Fruit fly (Drosophila melanogaster) whole organism, embryonic: Measurements from ENCODE around the gene CG11668.

Experiments
- Adf1 ChIP-seq: fragments of 200-800 bp; sonication (Bioruptor generic); IDR thresholded peaks from 2 replicates; pipeline ENCODE4 v1.3.6; 2022; ENCODE audit warnings: missing biosample characterization, missing genetic modification characterization
- Asciz ChIP-seq: fragments of 200-800 bp; sonication (Bioruptor generic); optimal IDR thresholded peaks from 2 replicates; lab custom pipeline; 2017; ENCODE audit warnings: missing biosample characterization, mild to moderate bottlenecking, missing genetic modification characterization, missing genetic modification reagents
- Atf6 ChIP-seq: fragments of 200-800 bp; sonication (Bioruptor generic); IDR thresholded peaks from 2 replicates; pipeline ENCODE4 v1.3.6; 2022; ENCODE audit warnings: missing biosample characterization, missing genetic modification characterization
- Bgb ChIP-seq: fragments of 200-800 bp; sonication (Bioruptor generic); IDR thresholded peaks from 2 replicates; pipeline ENCODE4 v1.3.6; 2022; ENCODE audit warnings: missing biosample characterization, missing genetic modification characterization; ENCODE audit not compliant: partially characterized antibody
- CG10321 ChIP-seq: fragments of 200-800 bp; sonication (Bioruptor generic); IDR thresholded peaks from 2 replicates; pipeline ENCODE4 v1.3.6; 2022; ENCODE audit warnings: missing biosample characterization, missing genetic modification characterization
- CG10959 ChIP-seq: fragments of 200-800 bp; sonication (Bioruptor generic); IDR thresholded peaks from 2 replicates; pipeline ENCODE4 v1.3.6; 2022; ENCODE audit warnings: missing biosample characterization, missing genetic modification characterization
- CG11247 ChIP-seq: fragments of 200-800 bp; sonication (Bioruptor generic); IDR thresholded peaks from 2 replicates; pipeline ENCODE4 v1.3.6; 2022; ENCODE audit warnings: missing biosample characterization, missing genetic modification characterization
- CG12155 ChIP-seq: fragments of 200-800 bp; sonication (Bioruptor generic); optimal IDR thresholded peaks from 3 replicates; lab custom pipeline; 2016; ENCODE audit warnings: missing biosample characterization, missing genetic modification characterization
- CG12659 ChIP-seq: fragments of 200-800 bp; sonication (Bioruptor generic); optimal IDR thresholded peaks from 3 replicates; lab custom pipeline; 2017; ENCODE audit warnings: mild to moderate bottlenecking, missing biosample characterization, missing genetic modification reagents, missing genetic modification characterization
- CG12769 ChIP-seq: fragments of 200-800 bp; sonication (Bioruptor generic); optimal IDR thresholded peaks from 2 replicates; lab custom pipeline; 2019; ENCODE audit warnings: missing biosample characterization, mild to moderate bottlenecking, missing genetic modification characterization, moderate library complexity
- CG14710 ChIP-seq: fragments of 200-800 bp; sonication (Bioruptor generic); optimal IDR thresholded peaks from 3 replicates; lab custom pipeline; 2019; ENCODE audit warnings: missing biosample characterization, mild to moderate bottlenecking, missing genetic modification characterization, moderate library complexity
- CG15479 ChIP-seq: fragments of 200-800 bp; sonication (Bioruptor generic); optimal IDR thresholded peaks from 3 replicates; lab custom pipeline; 2019; ENCODE audit warnings: missing biosample characterization, mild to moderate bottlenecking, missing genetic modification characterization, moderate library complexity
- CG16779 ChIP-seq: fragments of 200-800 bp; sonication (Bioruptor generic); IDR thresholded peaks from 2 replicates; pipeline ENCODE4 v1.3.6; 2022; ENCODE audit warnings: missing biosample characterization, missing genetic modification characterization
- CG16863 ChIP-seq: fragments of 200-800 bp; sonication (Bioruptor generic); optimal IDR thresholded peaks from 3 replicates; lab custom pipeline; 2016; ENCODE audit warnings: missing biosample characterization, missing genetic modification characterization
- CG17186 ChIP-seq: fragments of 200-800 bp; sonication (Bioruptor generic); optimal IDR thresholded peaks from 3 replicates; lab custom pipeline; 2017; ENCODE audit warnings: missing biosample characterization, missing genetic modification reagents, missing genetic modification characterization
- CG2199 ChIP-seq: fragments of 200-800 bp; sonication (Bioruptor generic); IDR thresholded peaks from 3 replicates; pipeline ENCODE4 v1.3.6; 2022; ENCODE audit warnings: missing biosample characterization, missing genetic modification characterization
- CG33557 ChIP-seq: fragments of 200-800 bp; sonication (Bioruptor generic); optimal IDR thresholded peaks from 2 replicates; lab custom pipeline; 2019; ENCODE audit warnings: missing biosample characterization, mild to moderate bottlenecking, missing genetic modification characterization, moderate library complexity
- CG3407 ChIP-seq: fragments of 200-800 bp; sonication (Bioruptor generic); optimal IDR thresholded peaks from 2 replicates; lab custom pipeline; 2018; ENCODE audit warnings: missing biosample characterization, mild to moderate bottlenecking, missing genetic modification characterization
- CG34422 ChIP-seq: fragments of 200-800 bp; sonication (Bioruptor generic); IDR thresholded peaks from 3 replicates; pipeline ENCODE4 v1.3.6; 2022; ENCODE audit warnings: missing biosample characterization, missing genetic modification characterization
- CkIIα-i1 ChIP-seq: fragments of 200-800 bp; sonication (Bioruptor generic); IDR thresholded peaks from 2 replicates; pipeline ENCODE4 v1.3.6; 2022; ENCODE audit warnings: missing biosample characterization, missing genetic modification characterization
- Elba2 ChIP-seq: fragments of 200-800 bp; sonication (Bioruptor generic); optimal IDR thresholded peaks from 3 replicates; lab custom pipeline; 2016; ENCODE audit warnings: missing biosample characterization, missing genetic modification characterization
- Fer1 ChIP-seq: fragments of 200-800 bp; sonication (Bioruptor generic); optimal IDR thresholded peaks from 2 replicates; lab custom pipeline; 2017; ENCODE audit warnings: missing biosample characterization, mild to moderate bottlenecking, missing genetic modification characterization
- HLHmδ ChIP-seq: fragments of 200-800 bp; sonication (Bioruptor generic); optimal IDR thresholded peaks from 2 replicates; lab custom pipeline; 2018; ENCODE audit warnings: missing biosample characterization, mild to moderate bottlenecking, missing genetic modification characterization, moderate library complexity
- Hr39 ChIP-seq: fragments of >200 bp; optimal IDR thresholded peaks from 2 replicates; lab custom pipeline; 2017
- MBD-R2 ChIP-seq: fragments of 200-800 bp; sonication (Bioruptor generic); IDR thresholded peaks from 2 replicates; pipeline ENCODE4 v1.3.6; 2022; ENCODE audit warnings: missing biosample characterization, missing genetic modification characterization
- MESR4 ChIP-seq: fragments of 200-800 bp; sonication (Bioruptor generic); optimal IDR thresholded peaks from 2 replicates; lab custom pipeline; 2018; ENCODE audit warnings: missing biosample characterization, mild to moderate bottlenecking, missing genetic modification characterization, moderate library complexity
- Mad ChIP-seq: fragments of 200-800 bp; sonication (Bioruptor generic); optimal IDR thresholded peaks from 2 replicates; lab custom pipeline; 2016; ENCODE audit warnings: missing biosample characterization, missing genetic modification characterization
- Med ChIP-seq: fragments of 200-800 bp; sonication (Bioruptor generic); peaks from one replicate; lab custom pipeline; 2016; ENCODE audit warnings: missing biosample characterization, missing genetic modification characterization, mild to moderate bottlenecking, inconsistent platforms, moderate library complexity
- NFAT ChIP-seq: fragments of 200-800 bp; sonication (Bioruptor generic); IDR thresholded peaks from 2 replicates; pipeline ENCODE4 v1.3.6; 2022; ENCODE audit warnings: missing biosample characterization, missing genetic modification characterization
- Ptx1 ChIP-seq: fragments of 200-800 bp; sonication (Bioruptor generic); IDR thresholded peaks from 2 replicates; pipeline ENCODE4 v1.3.6; 2022; ENCODE audit warnings: missing biosample characterization, missing genetic modification characterization
- Rx ChIP-seq: fragments of 200-800 bp; sonication (Bioruptor generic); IDR thresholded peaks from 2 replicates; pipeline ENCODE4 v1.3.6; 2022; ENCODE audit warnings: missing biosample characterization, missing genetic modification characterization
- ash1 ChIP-seq: fragments of 200-800 bp; sonication (Bioruptor generic); optimal IDR thresholded peaks from 2 replicates; lab custom pipeline; 2018; ENCODE audit warnings: missing biosample characterization, mild to moderate bottlenecking, missing genetic modification characterization
- bowl ChIP-seq: fragments of 200-800 bp; sonication (Bioruptor generic); IDR thresholded peaks from 2 replicates; pipeline ENCODE4 v1.3.6; 2022; ENCODE audit warnings: missing biosample characterization, missing genetic modification characterization
- cad ChIP-seq: fragments of >200 bp; optimal IDR thresholded peaks from 2 replicates; lab custom pipeline; 2017; ENCODE audit warnings: missing biosample characterization, missing genetic modification characterization
- chm ChIP-seq: fragments of 200-800 bp; sonication (Bioruptor generic); IDR thresholded peaks from 2 replicates; pipeline ENCODE4 v1.3.6; 2022; ENCODE audit warnings: missing biosample characterization, missing genetic modification characterization
- dm ChIP-seq: fragments of 200-800 bp; sonication (Bioruptor generic); optimal IDR thresholded peaks from 3 replicates; lab custom pipeline; 2016; ENCODE audit warnings: missing biosample characterization, missing genetic modification characterization
- dpn ChIP-seq, 2 experiments: fragments of 200-800 bp; sonication (Bioruptor generic); optimal IDR thresholded peaks; 3 replicates each; lab custom pipeline; 2016; ENCODE audit warnings: missing biosample characterization in 2 of 2, missing genetic modification characterization in 2 of 2
- fu2 ChIP-seq: fragments of 200-800 bp; sonication (Bioruptor generic); optimal IDR thresholded peaks from 2 replicates; lab custom pipeline; 2016; ENCODE audit warnings: missing biosample characterization, missing genetic modification characterization
- grau ChIP-seq: fragments of 200-800 bp; optimal IDR thresholded peaks from 3 replicates; lab custom pipeline; 2019; ENCODE audit warnings: missing biosample characterization, mild to moderate bottlenecking, missing genetic modification characterization, moderate library complexity
- kah ChIP-seq: fragments of 200-800 bp; sonication (Bioruptor generic); optimal IDR thresholded peaks from 2 replicates; lab custom pipeline; 2018; ENCODE audit warnings: missing biosample characterization, mild to moderate bottlenecking, missing genetic modification characterization
- lmd ChIP-seq: fragments of 200-800 bp; sonication (Bioruptor generic); IDR thresholded peaks from 2 replicates; pipeline ENCODE4 v1.3.6; 2022; ENCODE audit warnings: missing biosample characterization, missing genetic modification characterization
- mirr ChIP-seq: fragments of 200-800 bp; sonication (Bioruptor generic); optimal IDR thresholded peaks from 3 replicates; lab custom pipeline; 2018; ENCODE audit warnings: missing biosample characterization, mild to moderate bottlenecking, missing genetic modification characterization
- nerfin-1 ChIP-seq: fragments of 200-800 bp; sonication (Bioruptor generic); optimal IDR thresholded peaks from 3 replicates; lab custom pipeline; 2019; ENCODE audit warnings: missing biosample characterization, mild to moderate bottlenecking, missing genetic modification characterization, moderate library complexity
- nom ChIP-seq: fragments of 200-800 bp; sonication (Bioruptor generic); optimal IDR thresholded peaks from 2 replicates; lab custom pipeline; 2017; ENCODE audit warnings: missing biosample characterization, missing genetic modification characterization, mild to moderate bottlenecking, moderate library complexity, missing genetic modification reagents
- phol ChIP-seq: fragments of 200-800 bp; sonication (Bioruptor generic); optimal IDR thresholded peaks from 3 replicates; lab custom pipeline; 2018; ENCODE audit warnings: missing biosample characterization, mild to moderate bottlenecking, missing genetic modification characterization, moderate library complexity
- salm ChIP-seq: fragments of 200-800 bp; sonication (Bioruptor generic); optimal IDR thresholded peaks from 2 replicates; lab custom pipeline; 2018; ENCODE audit warnings: missing biosample characterization, mild to moderate bottlenecking, missing genetic modification characterization
- scrt ChIP-seq: fragments of 200-800 bp; sonication (Bioruptor generic); optimal IDR thresholded peaks from 2 replicates; lab custom pipeline; 2018; ENCODE audit warnings: missing biosample characterization, mild to moderate bottlenecking, missing genetic modification characterization, moderate library complexity
- sd ChIP-seq: fragments of 200-800 bp; sonication (Bioruptor generic); optimal IDR thresholded peaks from 3 replicates; lab custom pipeline; 2018; ENCODE audit warnings: missing biosample characterization, mild to moderate bottlenecking, missing genetic modification characterization, moderate library complexity
- sr ChIP-seq: fragments of 200-800 bp; sonication (Bioruptor generic); IDR thresholded peaks from 3 replicates; pipeline ENCODE4 v1.3.6; 2022; ENCODE audit warnings: missing biosample characterization, missing genetic modification characterization
- zf30C ChIP-seq: fragments of 200-800 bp; sonication (Bioruptor generic); optimal IDR thresholded peaks from 3 replicates; lab custom pipeline; 2018; ENCODE audit warnings: missing biosample characterization, mild to moderate bottlenecking, missing genetic modification characterization

Gene CG11668

dm6 chr3R:13010905-13011620 lies 27.1 kb upstream of the CG11668 start, which contains the start of gene CG8031 (continued):
- TF ChIP-seq MBD-R2 = no peak; the same call in 1 of the 2 replicates
- TF ChIP-seq salm (tag; lab: Kevin White, UChicago) = no peak
- 0 out of 2 replicates have a peak, but pooled peaks have one; percentile 16 for TF ChIP-seq CG10321 (GFP tag; lab: Robert Waterston, UW)
- no peak for TF ChIP-seq dm (GFP tag; lab: Kevin White, UChicago)
- TF ChIP-seq CG12769 = no peak
- no peak for TF ChIP-seq CG10959 (GFP tag; lab: Robert Waterston, UW)
- TF ChIP-seq CkIIα-i1 = no peak

dm6 chr3R:13011621-13011963 lies 26.6 kb upstream of the CG11668 start, which contains the start of gene CtBP:
Gene CtBP, plus strand, starts transcription at chr3R:13011649.
- TF ChIP-seq nerfin-1 (tag; lab: Kevin White, UChicago) = peak; percentile 62
- TF ChIP-seq Adf1 (GFP tag; lab: Robert Waterston, UW) = peak; percentile 23; the same call in 1 of the 2 replicates
- TF ChIP-seq Atf6 = no peak
- TF ChIP-seq Elba2 (GFP tag; lab: Kevin White, UChicago) = peak; percentile 4
- no peak for TF ChIP-seq fu2 (GFP tag; lab: Kevin White, UChicago)
- TF ChIP-seq bowl = 0 out of 2 replicates have a peak, but pooled peaks have one; percentile 9
- peak; percentile 24 for TF ChIP-seq zf30C
- peak; percentile 47 for TF ChIP-seq HLHmδ (GFP tag; lab: Kevin White, UChicago)
- TF ChIP-seq NFAT = 0 out of 2 replicates have a peak, but pooled peaks have one; percentile 33
- TF ChIP-seq chm (GFP tag; lab: Robert Waterston, UW) = 0 out of 2 replicates have a peak, but pooled peaks have one; percentile 7
- TF ChIP-seq MESR4 = peak; percentile 58
- TF ChIP-seq CG33557 (GFP tag; lab: Kevin White, UChicago) = no peak
- peak; percentile 63 for TF ChIP-seq nom
- peak; percentile 40; the same call in 1 of the 2 replicates for TF ChIP-seq Bgb (GFP tag; lab: Robert Waterston, UW)
- no peak for TF ChIP-seq Rx (GFP tag; lab: Robert Waterston, UW)
- peak; percentile 96 for TF ChIP-seq phol (tag; lab: Kevin White, UChicago)
- peak; percentile 55 for TF ChIP-seq CG12659
- peak; percentile 88 for TF ChIP-seq sd (tag; lab: Kevin White, UChicago)
- TF ChIP-seq Med = peak; percentile 80
- no peak for TF ChIP-seq mirr
- TF ChIP-seq CG16779 = no peak
- TF ChIP-seq CG34422 (GFP tag; lab: Robert Waterston, UW) = peak; percentile 60; the same call in 1 of the 3 replicates
- TF ChIP-seq cad = no peak
- peak; percentile 14 for TF ChIP-seq CG14710 (tag; lab: Kevin White, UChicago)

dm6 chr3R:13012351-13012750 lies 25.8 kb upstream of the CG11668 start:
- peak; percentile 52 for TF ChIP-seq grau (tag; lab: Kevin White, UChicago)
- no peak for TF ChIP-seq Asciz (GFP tag; lab: Kevin White, UChicago)
- TF ChIP-seq Hr39 (lab: Kevin White, UChicago) = no peak
- peak; percentile 52 for TF ChIP-seq CG16863 (GFP tag; lab: Kevin White, UChicago)
- peak; percentile 78 for TF ChIP-seq ash1 (GFP tag; lab: Kevin White, UChicago)
- peak; percentile 71 for TF ChIP-seq scrt (GFP tag; lab: Kevin White, UChicago)
- TF ChIP-seq Fer1 (GFP tag; lab: Kevin White, UChicago) = peak; percentile 50
- peak; percentile 65 for TF ChIP-seq CG11247 (GFP tag; lab: Robert Waterston, UW)
- TF ChIP-seq sr (GFP tag; lab: Robert Waterston, UW) = peak; percentile 74; the same call in 2 of the 3 replicates
- TF ChIP-seq kah (GFP tag; lab: Kevin White, UChicago) = no peak
- TF ChIP-seq CG17186 (GFP tag; lab: Kevin White, UChicago) = peak; percentile 17
- peak; percentile 67 for TF ChIP-seq lmd
- TF ChIP-seq CG3407 (GFP tag; lab: Kevin White, UChicago) = no peak
- peak; percentile 76; the same call in 1 of the 3 replicates for TF ChIP-seq CG2199 (GFP tag; lab: Robert Waterston, UW)
- peak; percentile 73 to 75 for TF ChIP-seq dpn (GFP tag; optimal IDR thresholded peaks at IDR 0.05; lab: Kevin White, UChicago)
- peak; percentile 61 for TF ChIP-seq Mad (GFP tag; lab: Kevin White, UChicago)
- TF ChIP-seq Ptx1 (GFP tag; lab: Robert Waterston, UW) = peak; percentile 77
- peak; percentile 91 for TF ChIP-seq CG15479 (GFP tag; lab: Kevin White, UChicago)
- peak; percentile 94 for TF ChIP-seq CG12155 (GFP tag; lab: Kevin White, UChicago)
